Worm (Caenorhabditis elegans) whole organism, L4 larva: Measurements from ENCODE around the gene F57A8.7.

ENCODE experiments used
- R02D3.7 ChIP-seq: fragments of 150-350 bp; sonication (generic microtip); optimal IDR thresholded peaks from 3 replicates; lab custom pipeline; 2014; ENCODE audit warnings: missing biosample characterization, missing genetic modification characterization
- aly-2 ChIP-seq: sonication (generic microtip); optimal IDR thresholded peaks from 2 replicates; lab custom pipeline; 2018; ENCODE audit warnings: missing biosample characterization, missing genetic modification characterization
- dmd-6 ChIP-seq: fragments of 200-800 bp; sonication (Bioruptor generic); IDR thresholded peaks from 2 replicates; pipeline ENCODE4 v1.3.6; 2022; ENCODE audit warnings: missing genetic modification reagents, missing genetic modification characterization, missing compliant biosample characterization
- dpl-1 ChIP-seq: fragments of 150-350 bp; optimal IDR thresholded peaks from 2 replicates; lab custom pipeline; 2014; ENCODE audit warnings: missing biosample characterization, missing genetic modification reagents, missing genetic modification characterization
- jun-1 ChIP-seq: fragments of 150-350 bp; optimal IDR thresholded peaks from 2 replicates; lab custom pipeline; 2014; ENCODE audit warnings: missing biosample characterization, missing genetic modification reagents, missing genetic modification characterization
- nhr-6 ChIP-seq: fragments of 150-350 bp; optimal IDR thresholded peaks from 2 replicates; lab custom pipeline; 2014; ENCODE audit warnings: missing biosample characterization, missing genetic modification characterization
- pha-4 ChIP-seq, 2 experiments: fragments of 150-350 bp in 1 of 2; fragments of 200-800 bp in 1 of 2; sonication (Bioruptor generic) in 1 of 2; IDR thresholded peaks in 1 of 2; optimal IDR thresholded peaks in 1 of 2; 2 replicates each; pipeline versions ENCODE4 v1.3.6 to Lab custom; 2014 to 2022; ENCODE audit warnings: missing genetic modification characterization in 2 of 2, missing genetic modification reagents in 2 of 2, missing biosample characterization in 1 of 2, missing compliant biosample characterization in 1 of 2
- pqm-1 ChIP-seq: sonication (generic microtip); optimal IDR thresholded peaks from 2 replicates; lab custom pipeline; 2017; ENCODE audit warnings: missing biosample characterization, missing genetic modification characterization
- snpc-4 ChIP-seq: fragments of 150-350 bp; optimal IDR thresholded peaks from 2 replicates; lab custom pipeline; 2014; ENCODE audit warnings: missing biosample characterization, missing genetic modification characterization

DNA sequence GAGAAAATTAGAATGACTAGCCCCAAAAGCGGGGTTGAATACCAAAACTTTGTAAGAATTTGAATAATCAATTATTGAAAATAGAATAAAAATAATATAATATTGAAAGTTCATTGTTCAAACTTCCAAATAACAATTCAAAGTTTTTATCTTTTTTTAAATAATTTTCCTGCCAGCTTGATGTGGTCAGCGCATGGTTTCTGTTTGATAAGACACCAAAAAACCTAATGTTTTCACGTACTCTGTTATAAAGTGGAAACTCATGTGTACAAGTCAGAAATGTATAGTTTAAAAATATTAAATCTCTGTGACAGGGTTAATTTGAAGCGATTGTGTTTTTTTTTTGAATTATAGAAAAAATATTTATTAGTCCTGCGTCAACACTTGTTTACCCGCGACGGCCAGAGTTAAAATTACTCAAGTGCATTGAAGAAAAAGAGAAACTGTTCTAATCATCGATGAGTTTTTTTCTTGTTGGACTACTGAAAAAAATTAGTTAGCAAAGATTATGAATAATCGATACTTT is 29.3 kb downstream of the F57A8.7 start, which contains the start of gene ugt-17:
- peak; percentile 78 for TF ChIP-seq dmd-6 (GFP tag; lab: Robert Waterston, UW)
- TF ChIP-seq pha-4 (GFP tag; IDR thresholded peaks at IDR 0.05; lab: Robert Waterston, UW): no peak
- no peak for TF ChIP-seq pha-4 (tag; optimal IDR thresholded peaks at IDR 0.05; lab: Kevin White, UChicago)
- TF ChIP-seq jun-1: no peak
- TF ChIP-seq aly-2 (tag; lab: Kevin White, UChicago): no peak
- TF ChIP-seq pqm-1 (tag; lab: Kevin White, UChicago): peak; percentile 74
- TF ChIP-seq R02D3.7 (tag; lab: Kevin White, UChicago): no peak
- TF ChIP-seq nhr-6 (tag; lab: Kevin White, UChicago): no peak
- no peak for TF ChIP-seq snpc-4 (tag; lab: Kevin White, UChicago)
- no peak for TF ChIP-seq dpl-1 (GFP tag; lab: Kevin White, UChicago)
